Fruit fly (Drosophila melanogaster) whole organism, embryonic: ENCODE measurements around the gene CG13667.

Experiments used
- CG12071 ChIP-seq: fragments of 200-800 bp; sonication (Bioruptor generic); optimal IDR thresholded peaks from 3 replicates; lab custom pipeline; 2018; ENCODE audit warnings: missing biosample characterization, mild to moderate bottlenecking, missing genetic modification characterization
- CG15479 ChIP-seq: fragments of 200-800 bp; sonication (Bioruptor generic); optimal IDR thresholded peaks from 3 replicates; lab custom pipeline; 2019; ENCODE audit warnings: missing biosample characterization, mild to moderate bottlenecking, missing genetic modification characterization, moderate library complexity
- Rfx ChIP-seq: fragments of 200-800 bp; sonication (Bioruptor generic); IDR thresholded peaks from 2 replicates; pipeline ENCODE4 v1.3.6; 2022; ENCODE audit warnings: missing biosample characterization, missing genetic modification characterization
- Stat92E ChIP-seq, 3 experiments: fragments of >200 bp in 2 of 3; fragments of 200-800 bp in 1 of 3; sonication (Bioruptor generic) in 1 of 3; optimal IDR thresholded peaks; 2 replicates each; lab custom pipeline; 2017 to 2019; ENCODE audit warnings: missing biosample characterization in 3 of 3, missing genetic modification characterization in 3 of 3, mild to moderate bottlenecking in 1 of 3, moderate library complexity in 1 of 3
- lov ChIP-seq, 2 experiments: fragments of 200-800 bp in 1 of 2; fragments of >200 bp in 1 of 2; sonication (Bioruptor generic) in 1 of 2; IDR thresholded peaks in 1 of 2; optimal IDR thresholded peaks in 1 of 2; 2 replicates in 1 of 2; 3 replicates in 1 of 2; pipeline versions ENCODE4 v1.3.6 to Lab custom; 2017 to 2022; ENCODE audit warnings: missing biosample characterization in 1 of 2, missing genetic modification characterization in 1 of 2
- tap ChIP-seq: fragments of 200-800 bp; optimal IDR thresholded peaks from 3 replicates; lab custom pipeline; 2019; ENCODE audit warnings: missing biosample characterization, mild to moderate bottlenecking, missing genetic modification characterization, moderate library complexity
- zen2 ChIP-seq: fragments of 200-800 bp; sonication (Bioruptor generic); IDR thresholded peaks from 3 replicates; pipeline ENCODE4 v1.3.6; 2022; ENCODE audit warnings: missing biosample characterization, missing genetic modification characterization; ENCODE audit not compliant: partially characterized antibody

- no peak for TF ChIP-seq Rfx (GFP tag; lab: Robert Waterston, UW)
- TF ChIP-seq CG12071: no peak
- TF ChIP-seq CG15479: no peak
- no peak for TF ChIP-seq lov (optimal IDR thresholded peaks at IDR 0.05; lab: Kevin White, UChicago)
- no peak for TF ChIP-seq lov (GFP tag; IDR thresholded peaks at IDR 0.05; lab: Robert Waterston, UW)
- no peak for TF ChIP-seq zen2 (GFP tag; lab: Robert Waterston, UW)
- no peak for TF ChIP-seq tap (tag; lab: Kevin White, UChicago)
- no peak for TF ChIP-seq Stat92E (GFP tag; optimal IDR thresholded peaks at IDR 0.05; lab: Kevin White, UChicago)
Measured at dm6 chr3L:8440079-8440478, 34.8 kb downstream of the CG13667 start.
